Worm (Caenorhabditis elegans): ENCODE data around the gene spp-16.

spp-16 gene

DNA sequence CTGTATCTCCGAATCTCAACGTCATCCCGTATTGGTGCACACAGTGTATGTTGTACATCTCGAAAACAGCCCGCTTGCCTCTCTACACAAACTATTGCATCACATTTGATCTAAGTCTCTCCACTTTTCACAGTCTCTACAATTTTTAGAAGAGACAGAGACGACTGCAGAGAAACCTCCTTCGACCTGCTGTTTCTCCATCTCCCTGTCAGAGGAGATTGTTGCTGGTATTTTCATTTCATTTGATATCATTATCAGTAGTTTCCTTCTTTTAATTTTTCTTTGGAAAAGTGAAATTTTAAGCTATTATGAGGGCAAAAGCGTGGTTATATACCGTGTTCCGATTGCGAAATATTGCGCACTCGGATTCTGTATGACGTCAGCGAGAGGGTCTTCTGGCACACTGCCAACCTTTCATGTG, 39.5 kb upstream of the spp-16 start:
- peak; percentile 76 for TF ChIP-seq nfya-1 (tag; optimal IDR thresholded peaks at IDR 0.05; ENCODE audit: insufficient read depth)
- TF ChIP-seq mdl-1 (tag; optimal IDR thresholded peaks at IDR 0.05): no peak
- TF ChIP-seq skn-1 (tag; optimal IDR thresholded peaks at IDR 0.05): peak; percentile 39
- TF ChIP-seq aly-2 (tag; optimal IDR thresholded peaks at IDR 0.05): no peak
- TF ChIP-seq ceh-9 (tag; optimal IDR thresholded peaks at IDR 0.05): no peak
- TF ChIP-seq ztf-11 (tag; optimal IDR thresholded peaks at IDR 0.05): no peak
- peak; percentile 26 for TF ChIP-seq R02D3.7 (tag; optimal IDR thresholded peaks at IDR 0.05)
- TF ChIP-seq elt-3 (tag; optimal IDR thresholded peaks at IDR 0.05): no peak
- no peak for TF ChIP-seq sea-2 (GFP tag; optimal IDR thresholded peaks at IDR 0.05)
- no peak for TF ChIP-seq egl-5 (tag; optimal IDR thresholded peaks at IDR 0.05)
- no peak for TF ChIP-seq nhr-77 (tag; optimal IDR thresholded peaks at IDR 0.05)
- peak; percentile 88 for TF ChIP-seq pqm-1 (tag; optimal IDR thresholded peaks at IDR 0.05)
- peak; percentile 19 for TF ChIP-seq nhr-25 (tag; optimal IDR thresholded peaks at IDR 0.05)
- no peak for TF ChIP-seq lsy-12 (tag; optimal IDR thresholded peaks at IDR 0.05)
- no peak for TF ChIP-seq lin-39 (tag; optimal IDR thresholded peaks at IDR 0.05)
- no peak for TF ChIP-seq mml-1 (tag; optimal IDR thresholded peaks at IDR 0.05)
- TF ChIP-seq daf-12 (tag; optimal IDR thresholded peaks at IDR 0.05): no peak
- TF ChIP-seq fos-1 (tag; optimal IDR thresholded peaks at IDR 0.05): no peak
- no peak for TF ChIP-seq fkh-2 (tag; optimal IDR thresholded peaks at IDR 0.05)
- no peak for TF ChIP-seq nhr-28 (tag; optimal IDR thresholded peaks at IDR 0.05)
- no peak for TF ChIP-seq eor-1 (tag; optimal IDR thresholded peaks at IDR 0.05)
- TF ChIP-seq ceh-16 (tag; optimal IDR thresholded peaks at IDR 0.05): no peak
- TF ChIP-seq elt-2 (tag; optimal IDR thresholded peaks at IDR 0.05): peak; percentile 94
- no peak for TF ChIP-seq ceh-82 (tag; optimal IDR thresholded peaks at IDR 0.05)
- TF ChIP-seq pha-4 (tag; optimal IDR thresholded peaks at IDR 0.05): peak; percentile 60
- no peak for TF ChIP-seq nhr-12 (tag; optimal IDR thresholded peaks at IDR 0.05)
- peak; percentile 75 for TF ChIP-seq ama-1 (optimal IDR thresholded peaks at IDR 0.05)
- TF ChIP-seq unc-62 (GFP tag; optimal IDR thresholded peaks at IDR 0.05): peak; percentile 36
- no peak for TF ChIP-seq ZK546.5 (tag; optimal IDR thresholded peaks at IDR 0.05)
- no peak for TF ChIP-seq nhr-237 (tag; optimal IDR thresholded peaks at IDR 0.05)
- peak; percentile 20 for TF ChIP-seq nhr-76 (tag; optimal IDR thresholded peaks at IDR 0.05)
- no peak for TF ChIP-seq unc-39 (tag; optimal IDR thresholded peaks at IDR 0.05)
- peak; percentile 44 for TF ChIP-seq jun-1 (tag; optimal IDR thresholded peaks at IDR 0.05)
- no peak for TF ChIP-seq zag-1 (tag; optimal IDR thresholded peaks at IDR 0.05)
- peak; percentile 35 for TF ChIP-seq lin-15B (tag; optimal IDR thresholded peaks at IDR 0.05)
- TF ChIP-seq tbx-2 (tag; optimal IDR thresholded peaks at IDR 0.05): no peak
- TF ChIP-seq nhr-67 (tag; optimal IDR thresholded peaks at IDR 0.05): no peak
- peak; percentile 50 for TF ChIP-seq ceh-28 (tag; optimal IDR thresholded peaks at IDR 0.05)
- TF ChIP-seq nhr-43 (tag; optimal IDR thresholded peaks at IDR 0.05; ENCODE audit: poor library complexity, severe bottlenecking): peak; percentile 44
- TF ChIP-seq elt-1 (tag; optimal IDR thresholded peaks at IDR 0.05): peak; percentile 58
- peak; percentile 39 for TF ChIP-seq snpc-4 (tag; optimal IDR thresholded peaks at IDR 0.05)
- TF ChIP-seq nhr-11 (tag; optimal IDR thresholded peaks at IDR 0.05): no peak
- no peak for TF ChIP-seq ztf-4 (tag; optimal IDR thresholded peaks at IDR 0.05)
- TF ChIP-seq fkh-10 (GFP tag; optimal IDR thresholded peaks at IDR 0.05): peak; percentile 32
- peak; percentile 60 for TF ChIP-seq nhr-23 (tag; optimal IDR thresholded peaks at IDR 0.05)
- peak; percentile 70 for TF ChIP-seq hmg-11 (tag; optimal IDR thresholded peaks at IDR 0.05)
- peak; percentile 31 for TF ChIP-seq egl-27 (tag; optimal IDR thresholded peaks at IDR 0.05)
